Fruit fly (Drosophila melanogaster) whole organism, embryonic: ENCODE data around the gene Svil.

Experiments used
- Antp ChIP-seq: fragments of 200-800 bp; sonication (Bioruptor generic); optimal IDR thresholded peaks from 3 replicates; lab custom pipeline; 2016; ENCODE audit warnings: missing biosample characterization, missing genetic modification characterization
- BtbVII ChIP-seq: fragments of 200-800 bp; sonication (Bioruptor generic); optimal IDR thresholded peaks from 3 replicates; lab custom pipeline; 2017; ENCODE audit warnings: missing biosample characterization, mild to moderate bottlenecking, missing genetic modification characterization
- CG10209 ChIP-seq: fragments of 200-800 bp; sonication (Bioruptor generic); optimal IDR thresholded peaks from 3 replicates; lab custom pipeline; 2017; ENCODE audit warnings: missing biosample characterization, mild to moderate bottlenecking, missing genetic modification characterization, missing genetic modification reagents
- CG10274 ChIP-seq: fragments of 200-800 bp; sonication (Bioruptor generic); optimal IDR thresholded peaks from 3 replicates; lab custom pipeline; 2017; ENCODE audit warnings: missing biosample characterization, mild to moderate bottlenecking, missing genetic modification characterization
- CG10366 ChIP-seq: fragments of 200-800 bp; sonication (Bioruptor generic); IDR thresholded peaks from 2 replicates; pipeline ENCODE4 v1.3.6; 2022; ENCODE audit warnings: missing biosample characterization, missing genetic modification characterization
- CG10462 ChIP-seq: fragments of 200-800 bp; sonication (Bioruptor generic); optimal IDR thresholded peaks from 2 replicates; lab custom pipeline; 2016; ENCODE audit warnings: missing biosample characterization, missing genetic modification characterization
- CG10959 ChIP-seq: fragments of 200-800 bp; sonication (Bioruptor generic); IDR thresholded peaks from 2 replicates; pipeline ENCODE4 v1.3.6; 2022; ENCODE audit warnings: missing biosample characterization, missing genetic modification characterization
- CG12391 ChIP-seq: fragments of 200-800 bp; sonication (Bioruptor generic); optimal IDR thresholded peaks from 3 replicates; lab custom pipeline; 2018; ENCODE audit warnings: missing biosample characterization, mild to moderate bottlenecking, missing genetic modification characterization, moderate library complexity
- CG14050 ChIP-seq: fragments of 200-800 bp; sonication (Bioruptor generic); IDR thresholded peaks from 3 replicates; pipeline ENCODE4 v1.3.6; 2022; ENCODE audit warnings: missing biosample characterization, missing genetic modification characterization
- CG14667 ChIP-seq: fragments of 200-800 bp; sonication (Bioruptor generic); IDR thresholded peaks from 2 replicates; pipeline ENCODE4 v1.3.6; 2022; ENCODE audit warnings: missing biosample characterization, missing genetic modification characterization
- CG15073 ChIP-seq: fragments of 200-800 bp; sonication (Bioruptor generic); optimal IDR thresholded peaks from 2 replicates; lab custom pipeline; 2016; ENCODE audit warnings: missing biosample characterization, missing genetic modification characterization
- CG15601 ChIP-seq: fragments of 200-800 bp; sonication (Bioruptor generic); optimal IDR thresholded peaks from 3 replicates; lab custom pipeline; 2019; ENCODE audit warnings: missing biosample characterization, mild to moderate bottlenecking, missing genetic modification characterization, moderate library complexity
- CG2889 ChIP-seq: fragments of 200-800 bp; sonication (Bioruptor generic); IDR thresholded peaks from 3 replicates; pipeline ENCODE4 v1.3.6; 2022; ENCODE audit warnings: missing biosample characterization, missing genetic modification characterization
- CG34422 ChIP-seq: fragments of 200-800 bp; sonication (Bioruptor generic); IDR thresholded peaks from 3 replicates; pipeline ENCODE4 v1.3.6; 2022; ENCODE audit warnings: missing biosample characterization, missing genetic modification characterization
- CG4282 ChIP-seq: fragments of 200-800 bp; sonication (Bioruptor generic); optimal IDR thresholded peaks from 2 replicates; lab custom pipeline; 2016; ENCODE audit warnings: missing biosample characterization, missing genetic modification characterization
- CG4404 ChIP-seq: fragments of 200-800 bp; sonication (Bioruptor generic); IDR thresholded peaks from 2 replicates; pipeline ENCODE4 v1.3.6; 2022; ENCODE audit warnings: missing biosample characterization, missing genetic modification characterization
- CG4617 ChIP-seq: fragments of 200-800 bp; sonication (Bioruptor generic); optimal IDR thresholded peaks from 3 replicates; lab custom pipeline; 2016; ENCODE audit warnings: missing biosample characterization, missing genetic modification characterization, borderline replicate concordance
- CG6272 ChIP-seq: fragments of 200-800 bp; sonication (Bioruptor generic); IDR thresholded peaks from 2 replicates; pipeline ENCODE4 v1.3.6; 2022; ENCODE audit warnings: missing biosample characterization, missing genetic modification characterization
- CG8290 ChIP-seq, 3 experiments: fragments of 200-800 bp; sonication (Bioruptor generic); optimal IDR thresholded peaks; 2 replicates each; lab custom pipeline; 2016 to 2019; ENCODE audit warnings: missing biosample characterization in 3 of 3, missing genetic modification characterization in 3 of 3, mild to moderate bottlenecking in 2 of 3, moderate library complexity in 1 of 3
- CG9215 ChIP-seq: fragments of 200-800 bp; sonication (Bioruptor generic); IDR thresholded peaks from 2 replicates; pipeline ENCODE4 v1.3.6; 2022; ENCODE audit warnings: missing biosample characterization, missing genetic modification characterization
- Dip3 ChIP-seq: fragments of 200-800 bp; sonication (Bioruptor generic); optimal IDR thresholded peaks from 3 replicates; lab custom pipeline; 2016; ENCODE audit warnings: missing biosample characterization, missing genetic modification characterization
- Dp ChIP-seq: fragments of 200-800 bp; sonication (Bioruptor generic); optimal IDR thresholded peaks from 2 replicates; lab custom pipeline; 2018; ENCODE audit warnings: missing biosample characterization, mild to moderate bottlenecking, missing genetic modification characterization, moderate library complexity
- Elba2 ChIP-seq: fragments of 200-800 bp; sonication (Bioruptor generic); optimal IDR thresholded peaks from 3 replicates; lab custom pipeline; 2016; ENCODE audit warnings: missing biosample characterization, missing genetic modification characterization
- Hand ChIP-seq: fragments of 200-800 bp; sonication (Bioruptor generic); optimal IDR thresholded peaks from 2 replicates; lab custom pipeline; 2017; ENCODE audit warnings: mild to moderate bottlenecking, missing biosample characterization, missing genetic modification reagents, missing genetic modification characterization
- Hmr ChIP-seq: fragments of 200-800 bp; sonication (Bioruptor generic); optimal IDR thresholded peaks from 3 replicates; lab custom pipeline; 2017; ENCODE audit warnings: mild to moderate bottlenecking, missing biosample characterization, missing genetic modification reagents, missing genetic modification characterization
- Hsf ChIP-seq: fragments of 200-800 bp; sonication (Bioruptor generic); optimal IDR thresholded peaks from 3 replicates; lab custom pipeline; 2016; ENCODE audit warnings: missing biosample characterization, missing genetic modification characterization
- NC2α ChIP-seq: fragments of 200-800 bp; sonication (Bioruptor generic); optimal IDR thresholded peaks from 2 replicates; lab custom pipeline; 2016; ENCODE audit warnings: missing biosample characterization, missing genetic modification characterization
- Sox100B ChIP-seq: fragments of 200-800 bp; sonication (Bioruptor generic); optimal IDR thresholded peaks from 3 replicates; lab custom pipeline; 2018; ENCODE audit warnings: missing biosample characterization, mild to moderate bottlenecking, missing genetic modification characterization
- Vsx1 ChIP-seq: fragments of 200-800 bp; sonication (Bioruptor generic); optimal IDR thresholded peaks from 2 replicates; lab custom pipeline; 2017; ENCODE audit warnings: missing biosample characterization, mild to moderate bottlenecking, missing genetic modification characterization, missing genetic modification reagents
- YL-1 ChIP-seq: fragments of 200-800 bp; sonication (Bioruptor generic); optimal IDR thresholded peaks from 3 replicates; lab custom pipeline; 2017; ENCODE audit warnings: missing biosample characterization, mild to moderate bottlenecking, missing genetic modification characterization
- bcd ChIP-seq: fragments of 200-800 bp; sonication (Bioruptor generic); optimal IDR thresholded peaks from 2 replicates; lab custom pipeline; 2017; ENCODE audit warnings: missing biosample characterization, mild to moderate bottlenecking, missing genetic modification characterization
- btn ChIP-seq: fragments of 200-800 bp; sonication (Bioruptor generic); optimal IDR thresholded peaks from 2 replicates; lab custom pipeline; 2016; ENCODE audit warnings: missing biosample characterization, missing genetic modification characterization
- cg ChIP-seq: fragments of 200-800 bp; sonication (Bioruptor generic); optimal IDR thresholded peaks from 3 replicates; lab custom pipeline; 2019; ENCODE audit warnings: missing biosample characterization, mild to moderate bottlenecking, missing genetic modification characterization, moderate library complexity
- ci ChIP-seq: fragments of 200-800 bp; sonication (Bioruptor generic); IDR thresholded peaks from 3 replicates; pipeline ENCODE4 v1.3.6; 2022; ENCODE audit warnings: missing biosample characterization, missing genetic modification characterization
- dmrt11E ChIP-seq: fragments of 200-800 bp; sonication (Bioruptor generic); optimal IDR thresholded peaks from 3 replicates; lab custom pipeline; 2018; ENCODE audit warnings: missing biosample characterization, mild to moderate bottlenecking, missing genetic modification characterization, moderate library complexity
- fu2 ChIP-seq: fragments of 200-800 bp; sonication (Bioruptor generic); optimal IDR thresholded peaks from 2 replicates; lab custom pipeline; 2016; ENCODE audit warnings: missing biosample characterization, missing genetic modification characterization
- gce ChIP-seq: fragments of 200-800 bp; sonication (Bioruptor generic); IDR thresholded peaks from 3 replicates; pipeline ENCODE4 v1.3.6; 2022; ENCODE audit warnings: missing biosample characterization, missing genetic modification characterization
- hbn ChIP-seq: fragments of 200-800 bp; sonication (Bioruptor generic); IDR thresholded peaks from 2 replicates; pipeline ENCODE4 v1.3.6; 2022; ENCODE audit warnings: missing biosample characterization, missing genetic modification characterization; ENCODE audit not compliant: partially characterized antibody
- kah ChIP-seq: fragments of 200-800 bp; sonication (Bioruptor generic); optimal IDR thresholded peaks from 2 replicates; lab custom pipeline; 2018; ENCODE audit warnings: missing biosample characterization, mild to moderate bottlenecking, missing genetic modification characterization
- kay ChIP-seq: fragments of 200-800 bp; sonication (Bioruptor generic); optimal IDR thresholded peaks from 2 replicates; lab custom pipeline; 2016; ENCODE audit warnings: missing biosample characterization, missing genetic modification characterization
- onecut ChIP-seq: fragments of 200-800 bp; sonication (Bioruptor generic); IDR thresholded peaks from 2 replicates; pipeline ENCODE4 v1.3.6; 2022; ENCODE audit warnings: missing biosample characterization, missing genetic modification characterization
- p53 ChIP-seq: fragments of 200-800 bp; sonication (Bioruptor generic); optimal IDR thresholded peaks from 2 replicates; lab custom pipeline; 2016; ENCODE audit warnings: missing biosample characterization, missing genetic modification characterization
- phol ChIP-seq: fragments of 200-800 bp; sonication (Bioruptor generic); optimal IDR thresholded peaks from 3 replicates; lab custom pipeline; 2018; ENCODE audit warnings: missing biosample characterization, mild to moderate bottlenecking, missing genetic modification characterization, moderate library complexity
- psq ChIP-seq: fragments of 200-800 bp; sonication (Bioruptor generic); optimal IDR thresholded peaks from 2 replicates; lab custom pipeline; 2017; ENCODE audit warnings: missing biosample characterization, missing genetic modification characterization
- row ChIP-seq: fragments of 200-800 bp; sonication (Bioruptor generic); IDR thresholded peaks from 3 replicates; pipeline ENCODE4 v1.3.6; 2022; ENCODE audit warnings: missing biosample characterization, missing genetic modification characterization
- seq ChIP-seq: fragments of 200-800 bp; sonication (Bioruptor generic); IDR thresholded peaks from 2 replicates; pipeline ENCODE4 v1.3.6; 2022; ENCODE audit warnings: missing biosample characterization, missing genetic modification characterization
- sisA ChIP-seq: fragments of 200-800 bp; sonication (Bioruptor generic); IDR thresholded peaks from 2 replicates; pipeline ENCODE4 v1.3.6; 2022; ENCODE audit warnings: missing biosample characterization, missing genetic modification characterization
- trem ChIP-seq: fragments of 200-800 bp; optimal IDR thresholded peaks from 3 replicates; lab custom pipeline; 2019; ENCODE audit warnings: missing biosample characterization, mild to moderate bottlenecking, missing genetic modification characterization, moderate library complexity
- unpg ChIP-seq: fragments of 200-800 bp; sonication (Bioruptor generic); optimal IDR thresholded peaks from 3 replicates; lab custom pipeline; 2018; ENCODE audit warnings: missing biosample characterization, mild to moderate bottlenecking, missing genetic modification characterization, moderate library complexity
- wdn ChIP-seq: fragments of 200-800 bp; sonication (Bioruptor generic); IDR thresholded peaks from 2 replicates; pipeline ENCODE4 v1.3.6; 2022; ENCODE audit warnings: missing biosample characterization, missing genetic modification characterization
- zen ChIP-seq: fragments of 200-800 bp; sonication (Bioruptor generic); optimal IDR thresholded peaks from 3 replicates; lab custom pipeline; 2018; ENCODE audit warnings: missing biosample characterization, mild to moderate bottlenecking, missing genetic modification characterization, moderate library complexity

Gene Svil

DNA sequence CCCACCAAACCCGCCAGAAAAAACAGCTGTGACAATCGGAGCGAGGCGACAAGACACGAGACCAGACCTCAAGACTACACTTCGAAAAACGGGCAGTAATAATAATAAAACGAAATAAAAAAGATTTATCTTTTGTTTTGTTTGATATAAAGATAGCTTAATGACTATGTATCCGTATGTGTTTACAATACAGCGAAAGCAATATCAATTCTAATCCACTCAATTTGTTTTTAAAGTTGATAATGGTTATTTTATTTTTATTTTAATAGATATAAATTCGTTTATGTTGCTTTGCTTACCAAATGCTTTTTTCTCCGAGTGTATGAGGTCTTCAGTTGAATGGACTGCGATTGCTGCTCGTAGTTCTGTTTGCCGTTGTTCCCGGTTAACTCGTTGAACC lies 101.8 kb downstream of the Svil start:
- TF ChIP-seq p53 (GFP tag; lab: Kevin White, UChicago) (no peak), wdn (GFP tag; lab: Robert Waterston, UW) (no peak), CG12391 (tag; lab: Kevin White, UChicago) (peak; percentile 63), hbn (GFP tag; lab: Robert Waterston, UW) (no peak), phol (tag; lab: Kevin White, UChicago) (peak; percentile 76), Hand (no peak), gce (GFP tag; lab: Robert Waterston, UW) (0 out of 3 replicates have a peak, but pooled peaks have one; percentile 35), CG10209 (peak; percentile 39), row (peak; percentile 64; the same call in 2 of the 3 replicates), CG14050 (GFP tag; lab: Robert Waterston, UW) (no peak), YL-1 (GFP tag; lab: Kevin White, UChicago) (no peak), onecut (GFP tag; lab: Robert Waterston, UW) (no peak), fu2 (GFP tag; lab: Kevin White, UChicago) (no peak), CG10366 (GFP tag; lab: Robert Waterston, UW) (no peak), Vsx1 (GFP tag; lab: Kevin White, UChicago) (no peak), Dip3 (GFP tag; lab: Kevin White, UChicago) (no peak), CG4282 (no peak), CG9215 (no peak), CG6272 (GFP tag; lab: Robert Waterston, UW) (no peak), kah (no peak), unpg (GFP tag; lab: Kevin White, UChicago) (peak; percentile 64), CG15601 (peak; percentile 33), CG10274 (GFP tag; lab: Kevin White, UChicago) (no peak), zen (tag; lab: Kevin White, UChicago) (peak; percentile 59), Antp (GFP tag; lab: Kevin White, UChicago) (no peak), Hmr (GFP tag; lab: Kevin White, UChicago) (peak; percentile 43), CG14667 (no peak), trem (tag; lab: Kevin White, UChicago) (peak; percentile 60), CG2889 (GFP tag; lab: Robert Waterston, UW) (no peak), cg (GFP tag; lab: Kevin White, UChicago) (no peak), CG10462 (GFP tag; lab: Kevin White, UChicago) (no peak), sisA (GFP tag; lab: Robert Waterston, UW) (no peak; the same call in 1 of the 2 replicates), Hsf (GFP tag; lab: Kevin White, UChicago) (peak; percentile 43), BtbVII (peak; percentile 47), CG4404 (GFP tag; lab: Robert Waterston, UW) (0 out of 2 replicates have a peak, but pooled peaks have one; percentile 20), seq (GFP tag; lab: Robert Waterston, UW) (no peak), ci (GFP tag; lab: Robert Waterston, UW) (no peak; the same call in 2 of the 3 replicates), Sox100B (GFP tag; lab: Kevin White, UChicago) (peak; percentile 73), CG8290 (GFP tag; optimal IDR thresholded peaks at IDR 0.05; lab: Kevin White, UChicago) (peak; percentile 51), CG8290 (tag; optimal IDR thresholded peaks at IDR 0.05; lab: Kevin White, UChicago) (no peak), Dp (GFP tag; lab: Kevin White, UChicago) (no peak), Elba2 (no peak), CG34422 (GFP tag; lab: Robert Waterston, UW) (no peak), CG4617 (no peak), dmrt11E (tag; lab: Kevin White, UChicago) (peak; percentile 45), CG10959 (0 out of 2 replicates have a peak, but pooled peaks have one; percentile 18), NC2α (GFP tag; lab: Kevin White, UChicago) (no peak), bcd (peak; percentile 19), psq (GFP tag; lab: Kevin White, UChicago) (no peak), btn (no peak), kay (no peak), CG15073 (GFP tag; lab: Kevin White, UChicago) (no peak)
